Worm (Caenorhabditis elegans): ENCODE data around the gene fbxa-171.

ce11 chrV:17540295-17540694 is 25.5 kb downstream of the fbxa-171 start, which contains the start of gene srz-25:
- TF ChIP-seq nhr-179 (tag; optimal IDR thresholded peaks at IDR 0.05) (no peak), hsf-1 (GFP tag; IDR thresholded peaks at IDR 0.05) (no peak), Y67H2A.10 (GFP tag; conservative IDR thresholded peaks at IDR 0.05) (no peak), ztf-22 (GFP tag; optimal IDR thresholded peaks at IDR 0.05) (no peak), pha-4 (tag; optimal IDR thresholded peaks at IDR 0.05) (no peak)
